Fruit fly (Drosophila melanogaster) whole organism, prepupa: ENCODE results near the gene CG44085.

Experiments
- Blimp-1 ChIP-seq: fragments of 200-800 bp; sonication (Bioruptor generic); optimal IDR thresholded peaks from 3 replicates; lab custom pipeline; 2017; ENCODE audit warnings: missing biosample characterization, missing genetic modification characterization, mild to moderate bottlenecking, moderate library complexity, missing genetic modification reagents
- CG10631 ChIP-seq: fragments of 200-800 bp; sonication (Bioruptor generic); optimal IDR thresholded peaks from 2 replicates; lab custom pipeline; 2016; ENCODE audit warnings: missing biosample characterization, missing genetic modification characterization
- CG10669 ChIP-seq: fragments of 200-800 bp; sonication (Bioruptor generic); optimal IDR thresholded peaks from 3 replicates; lab custom pipeline; 2018; ENCODE audit warnings: missing biosample characterization, mild to moderate bottlenecking, missing genetic modification characterization, moderate library complexity
- CG11294 ChIP-seq: fragments of 200-800 bp; sonication (Bioruptor generic); IDR thresholded peaks from 2 replicates; pipeline ENCODE4 v1.3.6; 2022; ENCODE audit warnings: missing biosample characterization, missing genetic modification characterization
- CG11762 ChIP-seq: fragments of 200-800 bp; sonication (Bioruptor generic); optimal IDR thresholded peaks from 3 replicates; lab custom pipeline; 2016; ENCODE audit warnings: missing biosample characterization, missing genetic modification characterization; ENCODE audit not compliant: insufficient read depth
- CG11902 ChIP-seq: fragments of 200-800 bp; sonication (Bioruptor generic); optimal IDR thresholded peaks from 3 replicates; lab custom pipeline; 2016; ENCODE audit warnings: missing biosample characterization, missing genetic modification characterization
- CG15336 ChIP-seq: fragments of 200-800 bp; sonication (Bioruptor generic); IDR thresholded peaks from 2 replicates; pipeline ENCODE4 v1.3.6; 2022; ENCODE audit warnings: missing biosample characterization, missing genetic modification characterization
- CG1621 ChIP-seq: fragments of 200-800 bp; sonication (Bioruptor generic); optimal IDR thresholded peaks from 3 replicates; lab custom pipeline; 2018; ENCODE audit warnings: missing biosample characterization, mild to moderate bottlenecking, missing genetic modification characterization
- CG16779 ChIP-seq: fragments of 200-800 bp; sonication (Bioruptor generic); optimal IDR thresholded peaks from 3 replicates; lab custom pipeline; 2017; ENCODE audit warnings: missing biosample characterization, mild to moderate bottlenecking, missing genetic modification characterization
- CG3032 ChIP-seq: fragments of 200-800 bp; optimal IDR thresholded peaks from 2 replicates; lab custom pipeline; 2019; ENCODE audit warnings: missing biosample characterization, mild to moderate bottlenecking, missing genetic modification characterization, moderate library complexity
- CG31627 ChIP-seq: fragments of 200-800 bp; sonication (Bioruptor generic); optimal IDR thresholded peaks from 3 replicates; lab custom pipeline; 2016; ENCODE audit warnings: missing biosample characterization, missing genetic modification characterization
- CG32006 ChIP-seq: fragments of 200-800 bp; sonication (Bioruptor generic); optimal IDR thresholded peaks from 3 replicates; lab custom pipeline; 2017; ENCODE audit warnings: missing biosample characterization, mild to moderate bottlenecking, missing genetic modification characterization
- CG34406 ChIP-seq: fragments of 200-800 bp; sonication (Bioruptor generic); optimal IDR thresholded peaks from 3 replicates; lab custom pipeline; 2016; ENCODE audit warnings: missing biosample characterization, missing genetic modification characterization
- CG3919 ChIP-seq: fragments of 200-800 bp; sonication (Bioruptor generic); optimal IDR thresholded peaks from 3 replicates; lab custom pipeline; 2016; ENCODE audit warnings: missing biosample characterization, missing genetic modification characterization
- CG6163 ChIP-seq: fragments of 200-800 bp; sonication (Bioruptor generic); IDR thresholded peaks from 3 replicates; pipeline ENCODE4 v1.3.6; 2022; ENCODE audit warnings: missing biosample characterization, missing genetic modification characterization
- CG6276 ChIP-seq: fragments of 200-800 bp; sonication (Bioruptor generic); optimal IDR thresholded peaks from 2 replicates; lab custom pipeline; 2017; ENCODE audit warnings: missing biosample characterization, mild to moderate bottlenecking, missing genetic modification characterization
- CG6792 ChIP-seq: fragments of 200-800 bp; sonication (Bioruptor generic); optimal IDR thresholded peaks from 3 replicates; lab custom pipeline; 2016; ENCODE audit warnings: missing biosample characterization, missing genetic modification characterization
- CG6854 ChIP-seq: fragments of 200-800 bp; sonication (Bioruptor generic); optimal IDR thresholded peaks from 2 replicates; lab custom pipeline; 2017; ENCODE audit warnings: missing biosample characterization, mild to moderate bottlenecking, missing genetic modification characterization
- CG8319 ChIP-seq: fragments of 200-800 bp; sonication (Bioruptor generic); optimal IDR thresholded peaks from 3 replicates; lab custom pipeline; 2016; ENCODE audit warnings: missing biosample characterization, missing genetic modification characterization
- CG9139 ChIP-seq: fragments of 200-800 bp; sonication (Bioruptor generic); optimal IDR thresholded peaks from 3 replicates; lab custom pipeline; 2017; ENCODE audit warnings: missing biosample characterization, mild to moderate bottlenecking, missing genetic modification characterization
- Eip78C ChIP-seq: fragments of 200-800 bp; sonication (Bioruptor generic); peaks from one replicate; lab custom pipeline; 2016; ENCODE audit warnings: missing biosample characterization, missing genetic modification characterization
- Eip93F ChIP-seq: fragments of 200-800 bp; sonication (Bioruptor generic); optimal IDR thresholded peaks from 2 replicates; lab custom pipeline; 2016; ENCODE audit warnings: missing biosample characterization, mild to moderate bottlenecking, missing genetic modification characterization
- Gug ChIP-seq: fragments of 200-800 bp; sonication (Bioruptor generic); IDR thresholded peaks from 2 replicates; pipeline ENCODE4 v1.3.6; 2022; ENCODE audit warnings: missing biosample characterization, missing genetic modification characterization
- Hr39 ChIP-seq: fragments of 200-800 bp; sonication (Bioruptor generic); optimal IDR thresholded peaks from 2 replicates; lab custom pipeline; 2016; ENCODE audit warnings: missing biosample characterization, missing genetic modification characterization
- OdsH ChIP-seq: fragments of 200-800 bp; sonication (Bioruptor generic); optimal IDR thresholded peaks from 3 replicates; lab custom pipeline; 2016; ENCODE audit warnings: missing biosample characterization, missing genetic modification characterization
- Smox ChIP-seq: fragments of 200-800 bp; sonication (Bioruptor generic); optimal IDR thresholded peaks from 3 replicates; lab custom pipeline; 2016; ENCODE audit warnings: missing biosample characterization, missing genetic modification characterization
- Sox102F ChIP-seq: fragments of 200-800 bp; sonication (Bioruptor generic); optimal IDR thresholded peaks from 2 replicates; lab custom pipeline; 2016; ENCODE audit warnings: missing biosample characterization, mild to moderate bottlenecking, missing genetic modification characterization
- Sox14 ChIP-seq: fragments of 200-800 bp; sonication (Bioruptor generic); optimal IDR thresholded peaks from 3 replicates; lab custom pipeline; 2016; ENCODE audit warnings: missing biosample characterization, missing genetic modification characterization
- Sox15 ChIP-seq: fragments of 200-800 bp; sonication (Bioruptor generic); optimal IDR thresholded peaks from 3 replicates; lab custom pipeline; 2016; ENCODE audit warnings: missing biosample characterization, missing genetic modification characterization
- achi ChIP-seq: fragments of 200-800 bp; sonication (Bioruptor generic); optimal IDR thresholded peaks from 3 replicates; lab custom pipeline; 2016; ENCODE audit warnings: missing biosample characterization, missing genetic modification characterization
- acj6 ChIP-seq: fragments of 200-800 bp; sonication (Bioruptor generic); optimal IDR thresholded peaks from 3 replicates; lab custom pipeline; 2016; ENCODE audit warnings: missing biosample characterization, missing genetic modification characterization
- cyc ChIP-seq: fragments of 200-800 bp; sonication (Bioruptor generic); optimal IDR thresholded peaks from 3 replicates; lab custom pipeline; 2016; ENCODE audit warnings: missing biosample characterization, missing genetic modification characterization
- dac ChIP-seq: fragments of 200-800 bp; sonication (Bioruptor generic); optimal IDR thresholded peaks from 2 replicates; lab custom pipeline; 2017; ENCODE audit warnings: missing biosample characterization, mild to moderate bottlenecking, missing genetic modification characterization
- dsx ChIP-seq: fragments of 200-800 bp; optimal IDR thresholded peaks from 3 replicates; lab custom pipeline; 2019; ENCODE audit warnings: missing biosample characterization, mild to moderate bottlenecking, missing genetic modification characterization, moderate library complexity; ENCODE audit not compliant: poor library complexity, severe bottlenecking
- eg ChIP-seq: fragments of 200-800 bp; sonication (Bioruptor generic); IDR thresholded peaks from 3 replicates; pipeline ENCODE4 v1.3.6; 2022; ENCODE audit warnings: missing biosample characterization, missing genetic modification characterization
- esn ChIP-seq: fragments of 200-800 bp; sonication (Bioruptor generic); optimal IDR thresholded peaks from 2 replicates; lab custom pipeline; 2016; ENCODE audit warnings: missing biosample characterization, mild to moderate bottlenecking, missing genetic modification characterization, moderate library complexity
- fd59A ChIP-seq: fragments of 200-800 bp; sonication (Bioruptor generic); optimal IDR thresholded peaks from 2 replicates; lab custom pipeline; 2017; ENCODE audit warnings: missing biosample characterization, mild to moderate bottlenecking, missing genetic modification characterization, missing genetic modification reagents
- fd85E ChIP-seq: fragments of 200-800 bp; sonication (Bioruptor generic); optimal IDR thresholded peaks from 3 replicates; lab custom pipeline; 2016; ENCODE audit warnings: missing biosample characterization, missing genetic modification characterization
- fkh ChIP-seq: fragments of 200-800 bp; sonication (Bioruptor generic); optimal IDR thresholded peaks from 3 replicates; lab custom pipeline; 2017; ENCODE audit warnings: missing biosample characterization, mild to moderate bottlenecking, missing genetic modification characterization, moderate library complexity
- net ChIP-seq: fragments of 200-800 bp; sonication (Bioruptor generic); optimal IDR thresholded peaks from 3 replicates; lab custom pipeline; 2016; ENCODE audit warnings: missing biosample characterization, missing genetic modification characterization
- pdm3 ChIP-seq: fragments of 200-800 bp; sonication (Bioruptor generic); optimal IDR thresholded peaks from 3 replicates; lab custom pipeline; 2016; ENCODE audit warnings: missing biosample characterization, missing genetic modification characterization
- salr ChIP-seq, 2 experiments: fragments of 200-800 bp; sonication (Bioruptor generic); optimal IDR thresholded peaks; 3 replicates each; lab custom pipeline; 2016 to 2018; ENCODE audit warnings: missing biosample characterization in 2 of 2, missing genetic modification characterization in 2 of 2, mild to moderate bottlenecking in 1 of 2
- spab ChIP-seq: fragments of 200-800 bp; sonication (Bioruptor generic); optimal IDR thresholded peaks from 2 replicates; lab custom pipeline; 2017; ENCODE audit warnings: missing biosample characterization, mild to moderate bottlenecking, missing genetic modification characterization, missing genetic modification reagents
- ss ChIP-seq, 2 experiments: fragments of 200-800 bp; sonication (Bioruptor generic); optimal IDR thresholded peaks; 2 replicates in 1 of 2; 3 replicates in 1 of 2; lab custom pipeline; 2017 to 2018; ENCODE audit warnings: mild to moderate bottlenecking in 2 of 2, missing biosample characterization in 2 of 2, missing genetic modification characterization in 2 of 2, moderate library complexity in 1 of 2
- svp ChIP-seq: fragments of 200-800 bp; sonication (Bioruptor generic); peaks from one replicate; lab custom pipeline; 2016; ENCODE audit warnings: missing biosample characterization, missing genetic modification characterization
- topi ChIP-seq: fragments of 200-800 bp; sonication (Bioruptor generic); optimal IDR thresholded peaks from 3 replicates; lab custom pipeline; 2016; ENCODE audit warnings: missing biosample characterization, missing genetic modification characterization

CG44085 gene

DNA sequence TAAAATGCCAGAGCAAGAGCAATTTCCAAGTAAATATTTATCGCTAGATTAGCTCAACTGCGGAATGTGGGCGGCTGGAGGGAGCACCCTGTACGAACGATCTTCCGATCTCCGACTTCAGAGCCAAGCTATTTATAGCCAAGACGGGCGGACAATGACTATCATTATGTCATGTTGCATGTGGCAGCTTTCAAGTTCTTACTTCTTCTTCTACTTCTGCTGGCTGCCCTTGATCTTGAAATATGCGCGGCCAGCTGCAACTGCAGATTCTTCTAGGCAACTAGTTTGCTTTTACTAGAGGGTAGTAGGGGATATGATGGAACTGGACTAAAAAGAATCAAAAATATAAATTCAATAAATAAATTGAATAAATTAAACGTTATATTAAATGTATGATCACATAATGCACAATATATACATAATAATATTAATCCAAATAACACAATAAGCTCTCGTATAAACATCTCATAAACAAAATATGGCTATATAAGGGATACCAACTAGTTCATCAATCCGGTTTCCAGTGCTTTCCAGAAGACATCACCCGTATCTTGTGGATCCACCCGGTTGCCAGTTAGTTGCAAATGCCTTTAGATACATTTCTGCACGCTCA is 7.3 kb downstream of the CG44085 start (continued):
- TF ChIP-seq Gug (GFP tag; lab: Robert Waterston, UW) (peak; percentile 31; the same call in 1 of the 2 replicates), CG3032 (peak; percentile 70), spab (GFP tag; lab: Kevin White, UChicago) (peak; percentile 33), CG6276 (peak; percentile 25), svp (GFP tag; lab: Kevin White, UChicago) (no peak), eg (GFP tag; lab: Robert Waterston, UW) (peak; percentile 51; the same call in 2 of the 3 replicates), achi (GFP tag; lab: Kevin White, UChicago) (peak; percentile 60), Smox (GFP tag; lab: Kevin White, UChicago) (no peak), CG11902 (GFP tag; lab: Kevin White, UChicago) (no peak), CG16779 (no peak)

DNA sequence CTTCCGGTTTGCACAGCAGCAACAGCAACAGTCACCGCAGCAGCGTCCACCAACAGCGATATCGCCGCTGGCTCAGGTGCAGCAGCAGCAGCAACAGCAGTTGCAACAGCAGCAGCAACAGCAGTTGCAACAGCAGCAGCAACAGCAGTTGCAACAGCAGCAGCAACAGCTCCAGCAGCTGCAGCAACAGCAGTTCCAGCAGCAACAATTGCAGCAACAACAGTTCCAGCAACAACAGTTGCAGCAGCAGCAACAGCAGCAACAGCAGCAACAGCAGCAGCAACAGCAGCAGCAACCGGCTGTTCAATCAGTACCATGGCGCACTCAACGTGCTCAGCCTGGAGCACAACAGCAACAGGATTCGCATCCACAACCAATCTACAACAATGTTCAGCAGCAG is 11.7 kb downstream of the CG44085 start:
- no peak for TF ChIP-seq acj6
- peak; percentile 79 for TF ChIP-seq CG3919 (GFP tag; lab: Kevin White, UChicago)

DNA sequence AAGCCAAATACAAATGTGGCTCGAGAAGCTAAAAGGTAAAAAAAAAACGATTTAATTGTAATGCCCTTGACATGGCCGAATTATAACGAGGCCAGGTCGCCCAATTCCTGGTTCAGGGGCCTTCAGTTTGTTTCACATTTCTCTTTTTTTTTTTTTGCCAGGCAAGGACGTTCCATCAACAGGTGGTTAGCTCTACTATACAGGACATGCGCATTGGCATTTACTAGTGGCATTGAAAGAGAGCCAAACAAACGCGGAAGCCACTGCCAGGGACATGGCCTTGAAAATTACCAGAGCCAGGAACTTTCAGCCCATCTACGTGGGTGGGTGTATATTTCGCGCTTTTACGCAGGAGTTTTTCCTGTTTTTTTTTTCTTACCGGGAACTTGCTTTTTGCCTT is 25.0 kb downstream of the CG44085 start:
- TF ChIP-seq Eip93F = no peak
- no peak for TF ChIP-seq svp (GFP tag; lab: Kevin White, UChicago)
- no peak for TF ChIP-seq CG11294 (GFP tag; lab: Robert Waterston, UW)
- TF ChIP-seq fd85E (GFP tag; lab: Kevin White, UChicago) = no peak
- TF ChIP-seq CG11762 (GFP tag; lab: Kevin White, UChicago) = no peak
- no peak for TF ChIP-seq achi (GFP tag; lab: Kevin White, UChicago)

DNA sequence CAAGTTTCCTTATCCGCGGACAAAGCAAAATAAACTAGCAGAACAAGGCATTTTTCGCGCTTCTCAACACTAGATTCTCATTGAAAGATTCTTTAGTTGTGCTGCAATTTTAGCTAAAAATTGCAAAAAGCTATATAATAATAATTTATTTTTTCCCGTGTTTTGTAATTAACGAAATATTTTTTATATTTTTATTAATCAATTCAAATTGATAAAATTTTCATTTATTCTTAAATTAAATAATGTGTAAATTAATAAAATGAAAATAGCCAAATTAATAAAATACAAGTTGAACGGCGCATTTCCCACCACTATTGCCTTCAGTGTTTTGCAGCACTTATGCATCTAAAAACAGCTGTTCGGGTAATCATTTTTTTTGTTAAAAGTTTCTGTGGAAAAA is 25.6 kb downstream of the CG44085 start, which contains the start of the genes Drep4 and Uvrag:
Gene Drep4, minus strand, starts transcription at position 7 of the 400 bp plus-strand sequence.
Gene Uvrag, plus strand, starts transcription at position 322 of the 400 bp plus-strand sequence.
- TF ChIP-seq eg (GFP tag; lab: Robert Waterston, UW) (no peak), cyc (GFP tag; lab: Kevin White, UChicago) (peak; percentile 24), Sox15 (GFP tag; lab: Kevin White, UChicago) (peak; percentile 37), dsx (GFP tag; lab: Kevin White, UChicago) (no peak), Hr39 (GFP tag; lab: Kevin White, UChicago) (peak; percentile 14), Eip78C (peak; percentile 70), dac (GFP tag; lab: Kevin White, UChicago) (peak; percentile 33), Sox14 (peak; percentile 74), CG6163 (GFP tag; lab: Robert Waterston, UW) (no peak), CG8319 (GFP tag; lab: Kevin White, UChicago) (peak; percentile 31), esn (peak; percentile 60), CG1621 (no peak), pdm3 (GFP tag; lab: Kevin White, UChicago) (no peak), CG10669 (no peak), CG32006 (GFP tag; lab: Kevin White, UChicago) (no peak), OdsH (GFP tag; lab: Kevin White, UChicago) (peak; percentile 77), topi (GFP tag; lab: Kevin White, UChicago) (no peak), CG6792 (GFP tag; lab: Kevin White, UChicago) (peak; percentile 48), CG10631 (peak; percentile 66), CG34406 (GFP tag; lab: Kevin White, UChicago) (peak; percentile 47), salr (GFP tag; optimal IDR thresholded peaks at IDR 0.05; lab: Kevin White, UChicago) (no peak), CG15336 (GFP tag; lab: Robert Waterston, UW) (no peak), net (GFP tag; lab: Kevin White, UChicago) (no peak), CG6276 (no peak), CG9139 (GFP tag; lab: Kevin White, UChicago) (no peak), fkh (GFP tag; lab: Kevin White, UChicago) (no peak), CG3032 (peak; percentile 75), CG16779 (no peak), ss (GFP tag; optimal IDR thresholded peaks at IDR 0.05; lab: Kevin White, UChicago) (no peak), CG31627 (no peak), CG6854 (GFP tag; lab: Kevin White, UChicago) (no peak), fd59A (GFP tag; lab: Kevin White, UChicago) (no peak), Blimp-1 (GFP tag; lab: Kevin White, UChicago) (peak; percentile 28), Sox102F (GFP tag; lab: Kevin White, UChicago) (no peak)
